Worm (Caenorhabditis elegans) whole organism, L2 larva: ENCODE data around the gene fmil-1.

Experiments used
- C34F6.9 ChIP-seq: fragments of 150-350 bp; optimal IDR thresholded peaks from 2 replicates; lab custom pipeline; 2014; ENCODE audit warnings: missing biosample characterization, missing genetic modification characterization
- F13H6.1 ChIP-seq: sonication (generic microtip); optimal IDR thresholded peaks from 2 replicates; lab custom pipeline; 2016; ENCODE audit warnings: missing genetic modification characterization, missing compliant biosample characterization
- R02D3.7 ChIP-seq: fragments of 150-350 bp; optimal IDR thresholded peaks from 2 replicates; lab custom pipeline; 2014; ENCODE audit warnings: missing biosample characterization, missing genetic modification characterization
- Y55F3AM.14 ChIP-seq: fragments of 200-800 bp; sonication (Bioruptor generic); optimal IDR thresholded peaks from 2 replicates; lab custom pipeline; 2018; ENCODE audit warnings: mild to moderate bottlenecking, missing genetic modification characterization, missing compliant biosample characterization
- ZK546.5 ChIP-seq: sonication (generic microtip); optimal IDR thresholded peaks from 2 replicates; lab custom pipeline; 2017; ENCODE audit warnings: missing biosample characterization, missing genetic modification characterization
- alr-1 ChIP-seq: fragments of 150-350 bp; optimal IDR thresholded peaks from 2 replicates; lab custom pipeline; 2014; ENCODE audit warnings: missing biosample characterization, missing genetic modification characterization
- ama-1 ChIP-seq: fragments of 150-350 bp; optimal IDR thresholded peaks from 2 replicates; lab custom pipeline; 2018; ENCODE audit warnings: inconsistent platforms
- blmp-1 ChIP-seq: sonication (generic microtip); optimal IDR thresholded peaks from 2 replicates; lab custom pipeline; 2017; ENCODE audit warnings: missing genetic modification characterization, mild to moderate bottlenecking, missing compliant biosample characterization, antibody characterized with exemption, moderate library complexity; ENCODE audit not compliant: insufficient read depth
- ceh-16 ChIP-seq: fragments of 150-350 bp; optimal IDR thresholded peaks from 2 replicates; lab custom pipeline; 2014; ENCODE audit warnings: missing biosample characterization, missing genetic modification characterization
- ceh-82 ChIP-seq: fragments of 150-350 bp; optimal IDR thresholded peaks from 2 replicates; lab custom pipeline; 2014; ENCODE audit warnings: missing biosample characterization, missing genetic modification characterization
- crh-2 ChIP-seq: sonication (generic microtip); optimal IDR thresholded peaks from 2 replicates; lab custom pipeline; 2017; ENCODE audit warnings: missing biosample characterization, missing genetic modification characterization
- dmd-4 ChIP-seq: sonication (generic microtip); optimal IDR thresholded peaks from 2 replicates; lab custom pipeline; 2017; ENCODE audit warnings: missing biosample characterization, missing genetic modification characterization
- egl-27 ChIP-seq: sonication (generic microtip); optimal IDR thresholded peaks from 3 replicates; lab custom pipeline; 2017; ENCODE audit warnings: missing biosample characterization, missing genetic modification reagents, missing genetic modification characterization
- elt-3 ChIP-seq: sonication (generic microtip); optimal IDR thresholded peaks from 2 replicates; lab custom pipeline; 2017; ENCODE audit warnings: missing biosample characterization, missing genetic modification characterization
- fos-1 ChIP-seq: fragments of 150-350 bp; optimal IDR thresholded peaks from 2 replicates; lab custom pipeline; 2014; ENCODE audit warnings: missing biosample characterization, missing genetic modification characterization
- gmeb-1 ChIP-seq: fragments of 150-350 bp; optimal IDR thresholded peaks from 2 replicates; lab custom pipeline; 2014; ENCODE audit warnings: missing biosample characterization, missing genetic modification characterization
- lin-11 ChIP-seq: fragments of 150-350 bp; sonication (generic microtip); optimal IDR thresholded peaks from 2 replicates; lab custom pipeline; 2014; ENCODE audit warnings: missing biosample characterization, missing genetic modification characterization, inconsistent platforms, mixed read lengths
- lin-13 ChIP-seq: fragments of 150-350 bp; optimal IDR thresholded peaks from 2 replicates; lab custom pipeline; 2014; ENCODE audit warnings: missing biosample characterization, missing genetic modification reagents, missing genetic modification characterization
- lin-39 ChIP-seq: fragments of 150-350 bp; optimal IDR thresholded peaks from 2 replicates; lab custom pipeline; 2014; ENCODE audit warnings: missing biosample characterization, missing genetic modification reagents, missing genetic modification characterization
- mab-5 ChIP-seq: fragments of 150-350 bp; optimal IDR thresholded peaks from 2 replicates; lab custom pipeline; 2014; ENCODE audit warnings: missing biosample characterization, missing genetic modification characterization
- mbf-1 ChIP-seq: sonication (generic microtip); optimal IDR thresholded peaks from 2 replicates; lab custom pipeline; 2017; ENCODE audit warnings: missing biosample characterization, missing genetic modification characterization
- mdl-1 ChIP-seq, 2 experiments: fragments of 150-350 bp in 1 of 2; sonication (generic microtip) in 1 of 2; optimal IDR thresholded peaks; 2 replicates each; lab custom pipeline; 2017; ENCODE audit warnings: missing biosample characterization in 2 of 2, missing genetic modification characterization in 2 of 2
- nhr-10 ChIP-seq: sonication (generic microtip); optimal IDR thresholded peaks from 2 replicates; lab custom pipeline; 2017; ENCODE audit warnings: missing biosample characterization, missing genetic modification characterization
- nhr-12 ChIP-seq: fragments of 150-350 bp; optimal IDR thresholded peaks from 2 replicates; lab custom pipeline; 2014; ENCODE audit warnings: missing biosample characterization, missing genetic modification characterization
- nhr-21 ChIP-seq: fragments of 150-350 bp; optimal IDR thresholded peaks from 2 replicates; lab custom pipeline; 2014; ENCODE audit warnings: missing biosample characterization, missing genetic modification characterization
- nhr-23 ChIP-seq: fragments of 150-350 bp; optimal IDR thresholded peaks from 2 replicates; lab custom pipeline; 2014; ENCODE audit warnings: missing biosample characterization, missing genetic modification reagents, missing genetic modification characterization
- nhr-6 ChIP-seq: fragments of 150-350 bp; optimal IDR thresholded peaks from 2 replicates; lab custom pipeline; 2014; ENCODE audit warnings: missing biosample characterization, missing genetic modification characterization
- nhr-77 ChIP-seq: fragments of 150-350 bp; optimal IDR thresholded peaks from 2 replicates; lab custom pipeline; 2014; ENCODE audit warnings: missing biosample characterization, missing genetic modification characterization
- sem-4 ChIP-seq: fragments of 150-350 bp; optimal IDR thresholded peaks from 2 replicates; lab custom pipeline; 2014; ENCODE audit warnings: missing biosample characterization, missing genetic modification reagents, missing genetic modification characterization
- skn-1 ChIP-seq: sonication (generic microtip); optimal IDR thresholded peaks from 2 replicates; lab custom pipeline; 2017; ENCODE audit warnings: missing biosample characterization, missing genetic modification characterization
- sma-3 ChIP-seq: sonication (generic microtip); optimal IDR thresholded peaks from 2 replicates; lab custom pipeline; 2016; ENCODE audit warnings: missing genetic modification reagents, missing genetic modification characterization, missing compliant biosample characterization
- sma-9 ChIP-seq, 2 experiments: fragments of 150-350 bp in 1 of 2; sonication (generic microtip) in 1 of 2; optimal IDR thresholded peaks; 2 replicates each; lab custom pipeline; 2014 to 2016; ENCODE audit warnings: missing genetic modification characterization in 2 of 2, mild to moderate bottlenecking in 1 of 2, missing biosample characterization in 1 of 2, missing compliant biosample characterization in 1 of 2, missing genetic modification reagents in 1 of 2, moderate library complexity in 1 of 2
- snpc-4 ChIP-seq: fragments of 150-350 bp; optimal IDR thresholded peaks from 2 replicates; lab custom pipeline; 2014; ENCODE audit warnings: missing biosample characterization, missing genetic modification characterization
- unc-39 ChIP-seq: fragments of 150-350 bp; optimal IDR thresholded peaks from 2 replicates; lab custom pipeline; 2014; ENCODE audit warnings: missing biosample characterization, missing genetic modification characterization
- unc-55 ChIP-seq: fragments of 150-350 bp; sonication (generic microtip); optimal IDR thresholded peaks from 3 replicates; lab custom pipeline; 2014; ENCODE audit warnings: missing biosample characterization, missing genetic modification reagents, missing genetic modification characterization
- ztf-1 ChIP-seq: fragments of 200-800 bp; sonication (Bioruptor generic); conservative IDR thresholded peaks from 2 replicates; pipeline ENCODE4 v1.3.6; 2022; ENCODE audit warnings: missing genetic modification characterization, missing compliant biosample characterization
- ztf-11 ChIP-seq: sonication (generic microtip); optimal IDR thresholded peaks from 2 replicates; lab custom pipeline; 2017; ENCODE audit warnings: missing biosample characterization, missing genetic modification characterization

Gene fmil-1

DNA sequence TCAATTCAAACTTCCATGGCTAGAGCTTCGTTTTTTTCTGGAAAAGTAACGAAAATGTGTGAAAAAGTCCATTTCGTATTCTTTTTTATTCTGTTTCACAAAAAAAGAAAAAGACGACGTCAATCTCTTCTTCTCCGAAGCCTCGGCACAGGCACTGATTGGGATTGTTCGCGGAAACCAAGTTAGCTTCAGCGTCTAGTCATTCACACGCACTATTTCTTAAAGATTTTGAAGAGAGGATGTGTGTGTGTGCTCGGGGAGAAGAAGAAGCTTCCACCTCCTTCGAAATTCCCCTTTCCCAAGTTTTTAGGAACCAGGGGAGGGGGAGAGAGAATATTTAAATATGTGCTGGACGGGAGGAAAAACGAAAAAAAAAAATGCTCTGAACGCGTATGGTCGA is 42.1 kb downstream of the fmil-1 start:
- TF ChIP-seq sem-4 (tag; lab: Kevin White, UChicago) (no peak), C34F6.9 (tag; lab: Kevin White, UChicago) (peak; percentile 16), ztf-11 (tag; lab: Kevin White, UChicago) (no peak), ZK546.5 (no peak)
- TF ChIP-seq, all 48 proteins: peak for 1

DNA sequence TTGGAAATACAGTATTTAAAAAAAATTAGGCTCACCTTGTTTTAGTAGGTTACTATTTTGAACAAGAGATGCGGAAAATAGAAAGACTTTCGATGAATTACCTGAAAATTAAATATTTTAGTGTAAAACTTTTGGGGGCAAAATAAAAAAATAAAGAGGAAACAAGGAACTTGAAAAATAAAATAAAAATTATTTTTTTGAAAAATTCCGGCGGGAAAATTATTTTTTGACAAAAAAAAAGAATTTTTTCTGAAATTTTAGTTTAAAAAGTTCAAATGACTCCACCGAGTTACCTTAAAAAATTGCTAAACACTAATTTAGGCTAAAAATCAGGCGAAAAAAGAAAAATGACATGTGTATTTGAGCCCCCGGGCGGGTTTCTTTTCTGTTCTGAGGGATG is 43.9 kb downstream of the fmil-1 start, which contains the start of the genes cha-1 and unc-17:
Gene cha-1, minus strand, starts transcription at position 101 of the 400 bp plus-strand sequence.
Gene unc-17, minus strand, starts transcription at position 103 of the 400 bp plus-strand sequence.
- no peak for TF ChIP-seq nhr-23
- no peak for TF ChIP-seq snpc-4 (tag; lab: Kevin White, UChicago)
- TF ChIP-seq mbf-1 (tag; lab: Kevin White, UChicago), result no peak
- no peak for TF ChIP-seq mab-5 (tag; lab: Kevin White, UChicago)
- TF ChIP-seq sem-4 (tag; lab: Kevin White, UChicago), result no peak
- TF ChIP-seq unc-55 (GFP tag; lab: Kevin White, UChicago), result no peak
- no peak for TF ChIP-seq ZK546.5
- TF ChIP-seq nhr-21, result no peak
- no peak for TF ChIP-seq R02D3.7
- TF ChIP-seq F13H6.1 (tag; lab: Kevin White, UChicago), result no peak
- no peak for TF ChIP-seq skn-1 (tag; lab: Kevin White, UChicago)
- TF ChIP-seq blmp-1, result no peak
- TF ChIP-seq nhr-10 (tag; lab: Kevin White, UChicago), result no peak
- no peak for TF ChIP-seq dmd-4 (tag; lab: Kevin White, UChicago)
- no peak for TF ChIP-seq crh-2 (tag; lab: Kevin White, UChicago)
- TF ChIP-seq fos-1 (tag; lab: Kevin White, UChicago), result no peak

DNA sequence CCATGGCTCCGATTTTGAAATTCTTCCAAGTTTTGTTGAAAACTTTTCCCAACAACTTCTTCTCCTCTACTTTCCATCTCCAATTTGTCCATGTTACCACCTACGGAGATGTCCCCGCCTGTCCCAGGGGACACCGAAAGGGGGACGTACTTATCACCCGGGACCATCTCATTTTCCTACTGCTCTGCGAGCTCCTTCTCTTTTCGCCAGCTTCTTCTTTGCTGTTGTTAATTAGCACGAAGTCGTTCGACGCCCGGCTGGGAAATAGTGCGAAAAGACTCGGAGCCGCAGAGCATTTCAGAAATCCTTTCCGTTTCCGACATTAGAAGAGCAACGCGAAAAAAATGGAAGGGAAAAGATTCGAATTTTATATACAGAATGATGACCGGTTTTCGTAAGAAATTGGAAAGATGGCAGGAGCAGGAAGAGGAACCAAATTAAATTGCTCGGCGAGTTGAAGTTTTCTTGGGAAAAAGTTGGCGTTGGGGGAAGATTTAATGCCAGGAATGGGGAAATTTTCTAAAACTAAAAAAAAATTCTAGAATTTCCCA is 46.6 kb downstream of the fmil-1 start:
- TF ChIP-seq lin-11 (no peak), snpc-4 (tag; lab: Kevin White, UChicago) (no peak), nhr-10 (tag; lab: Kevin White, UChicago) (no peak), gmeb-1 (tag; lab: Kevin White, UChicago) (no peak), F13H6.1 (tag; lab: Kevin White, UChicago) (no peak), dmd-4 (tag; lab: Kevin White, UChicago) (no peak), sem-4 (tag; lab: Kevin White, UChicago) (no peak)

DNA sequence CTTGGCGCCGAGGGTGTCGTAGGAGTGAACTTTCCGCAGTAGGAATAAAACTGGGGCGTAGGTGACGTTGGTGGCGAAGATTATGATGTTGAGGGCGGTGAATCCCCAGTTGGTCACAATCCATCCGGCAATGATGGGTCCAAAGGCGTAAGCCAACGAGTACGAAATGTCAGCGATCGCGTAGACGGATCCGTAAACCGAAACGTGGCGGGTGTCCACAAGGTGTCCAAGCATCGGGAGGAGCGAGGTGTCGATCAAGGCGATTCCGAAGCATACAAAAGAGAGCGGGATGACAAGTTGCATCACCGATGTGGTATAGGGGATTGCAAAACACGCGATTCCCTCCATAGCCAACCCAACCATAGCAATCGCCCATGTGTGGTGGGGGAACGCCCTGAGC is 49.8 kb downstream of the fmil-1 start:
- no peak for TF ChIP-seq blmp-1
- TF ChIP-seq C34F6.9 (tag; lab: Kevin White, UChicago), result no peak
- no peak for TF ChIP-seq skn-1 (tag; lab: Kevin White, UChicago)
- no peak for TF ChIP-seq gmeb-1 (tag; lab: Kevin White, UChicago)
- TF ChIP-seq unc-39 (tag; lab: Kevin White, UChicago), result no peak
- TF ChIP-seq mab-5 (tag; lab: Kevin White, UChicago), result no peak
- TF ChIP-seq R02D3.7, result no peak
- no peak for TF ChIP-seq ztf-11 (tag; lab: Kevin White, UChicago)
- no peak for TF ChIP-seq nhr-77
- TF ChIP-seq fos-1 (tag; lab: Kevin White, UChicago), result no peak
- TF ChIP-seq elt-3, result no peak

DNA sequence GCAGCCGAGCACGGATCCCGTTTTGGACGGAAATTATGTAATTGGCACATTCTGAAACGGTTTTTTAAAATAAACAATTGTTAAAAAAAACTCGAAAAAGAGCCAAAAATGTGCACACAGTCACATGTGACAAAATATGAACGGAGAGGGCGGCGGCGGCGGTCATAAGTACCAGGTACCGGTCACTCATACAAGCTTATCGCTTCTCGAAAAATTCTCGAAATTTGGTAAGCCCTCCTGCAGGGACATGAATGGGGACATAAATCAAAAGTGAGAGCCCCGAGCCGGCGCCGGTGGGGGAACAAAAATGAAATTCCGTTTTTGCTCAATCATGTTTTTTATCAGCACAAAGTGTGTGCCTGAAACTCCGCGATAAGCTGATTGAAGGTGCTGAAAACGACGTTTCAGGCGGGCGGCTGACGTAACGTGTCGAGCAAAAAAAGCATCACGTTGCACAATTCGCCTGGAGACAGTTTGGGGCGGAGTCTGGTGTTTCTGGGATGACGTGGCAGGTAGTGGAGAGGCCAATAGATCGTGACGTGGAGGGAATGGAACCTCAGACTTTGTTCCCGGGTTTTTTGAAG is 55.4 kb downstream of the fmil-1 start, which contains the start of gene ltah-1.2:
Gene ltah-1.2, minus strand, starts transcription at position 51 of the 584 bp plus-strand sequence.
- TF ChIP-seq crh-2 (tag; lab: Kevin White, UChicago) (peak; percentile 50), fos-1 (tag; lab: Kevin White, UChicago) (peak; percentile 54), sma-9 (GFP tag; optimal IDR thresholded peaks at IDR 0.05; lab: Kevin White, UChicago) (peak; percentile 39), sma-9 (tag; optimal IDR thresholded peaks at IDR 0.05; lab: Kevin White, UChicago) (no peak), F13H6.1 (tag; lab: Kevin White, UChicago) (peak; percentile 39), ama-1 (lab: Kevin White, UChicago) (no peak)
- TF ChIP-seq, all 48 proteins: peak for 4

DNA sequence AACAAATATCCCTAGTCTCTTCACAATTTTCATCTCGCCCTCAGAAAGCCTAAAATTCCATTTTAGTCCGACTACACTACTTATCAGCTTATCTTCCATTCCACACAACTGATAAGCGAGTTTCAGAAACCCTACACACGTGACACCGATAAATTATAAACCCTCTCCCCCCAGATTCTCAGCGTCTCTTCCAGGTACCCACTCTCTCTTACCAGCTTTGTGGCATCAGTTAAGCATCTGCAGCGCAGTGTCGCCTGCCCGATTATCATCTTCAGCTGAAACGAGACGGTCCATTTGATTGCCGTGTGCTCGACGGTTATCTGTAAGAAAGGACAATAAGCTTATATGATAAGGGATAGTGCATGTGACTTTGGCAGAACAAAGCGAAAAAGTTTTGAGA is 56.7 kb downstream of the fmil-1 start:
- TF ChIP-seq unc-55 (GFP tag; lab: Kevin White, UChicago) (no peak), unc-39 (tag; lab: Kevin White, UChicago) (no peak), mdl-1 (tag; optimal IDR thresholded peaks at IDR 0.05; lab: Kevin White, UChicago) (peak in 1 of 2 experiments; percentile 64), dmd-4 (tag; lab: Kevin White, UChicago) (no peak), ztf-11 (tag; lab: Kevin White, UChicago) (no peak), lin-39 (tag; lab: Kevin White, UChicago) (no peak), sem-4 (tag; lab: Kevin White, UChicago) (no peak), mbf-1 (tag; lab: Kevin White, UChicago) (no peak), gmeb-1 (tag; lab: Kevin White, UChicago) (peak; percentile 45), sma-3 (GFP tag; lab: Kevin White, UChicago) (peak; percentile 43), ztf-1 (GFP tag; lab: Robert Waterston, UW) (no peak), C34F6.9 (tag; lab: Kevin White, UChicago) (no peak), alr-1 (no peak), Y55F3AM.14 (no peak), nhr-12 (tag; lab: Kevin White, UChicago) (no peak), egl-27 (tag; lab: Kevin White, UChicago) (no peak), nhr-6 (no peak), snpc-4 (tag; lab: Kevin White, UChicago) (no peak), lin-11 (no peak), nhr-10 (tag; lab: Kevin White, UChicago) (no peak), ceh-16 (tag; lab: Kevin White, UChicago) (no peak), ZK546.5 (no peak), ceh-82 (tag; lab: Kevin White, UChicago) (no peak), crh-2 (tag; lab: Kevin White, UChicago) (peak; percentile 66), lin-13 (GFP tag; lab: Kevin White, UChicago) (no peak), sma-9 (GFP tag; optimal IDR thresholded peaks at IDR 0.05; lab: Kevin White, UChicago) (peak; percentile 52), sma-9 (tag; optimal IDR thresholded peaks at IDR 0.05; lab: Kevin White, UChicago) (no peak)
